Worm (Caenorhabditis elegans) whole organism, L3 larva: ENCODE measurements around the gene nhr-40.

ENCODE experiments used
- R02D3.7 ChIP-seq: fragments of 150-350 bp; optimal IDR thresholded peaks from 2 replicates; lab custom pipeline; 2014; ENCODE audit warnings: missing biosample characterization, missing genetic modification characterization
- ZK546.5 ChIP-seq: sonication (generic microtip); optimal IDR thresholded peaks from 2 replicates; lab custom pipeline; 2017; ENCODE audit warnings: missing biosample characterization, missing genetic modification characterization
- aly-2 ChIP-seq: fragments of 150-350 bp; optimal IDR thresholded peaks from 2 replicates; lab custom pipeline; 2014; ENCODE audit warnings: missing biosample characterization, missing genetic modification characterization
- ama-1 ChIP-seq: fragments of 150-350 bp; optimal IDR thresholded peaks from 2 replicates; lab custom pipeline; 2018
- ceh-16 ChIP-seq: sonication (generic microtip); optimal IDR thresholded peaks from 2 replicates; lab custom pipeline; 2017; ENCODE audit warnings: missing biosample characterization, missing genetic modification characterization
- ceh-28 ChIP-seq: fragments of 150-350 bp; optimal IDR thresholded peaks from 2 replicates; lab custom pipeline; 2014; ENCODE audit warnings: missing biosample characterization, missing genetic modification reagents, missing genetic modification characterization
- ceh-82 ChIP-seq: fragments of 150-350 bp; optimal IDR thresholded peaks from 2 replicates; lab custom pipeline; 2014; ENCODE audit warnings: missing biosample characterization, missing genetic modification characterization
- ceh-9 ChIP-seq: sonication (generic microtip); optimal IDR thresholded peaks from 2 replicates; lab custom pipeline; 2018; ENCODE audit warnings: missing biosample characterization, missing genetic modification characterization
- daf-12 ChIP-seq: fragments of 150-350 bp; optimal IDR thresholded peaks from 2 replicates; lab custom pipeline; 2014; ENCODE audit warnings: missing biosample characterization, missing genetic modification reagents, missing genetic modification characterization
- egl-27 ChIP-seq: sonication (generic microtip); optimal IDR thresholded peaks from 4 replicates; lab custom pipeline; 2017; ENCODE audit warnings: missing biosample characterization, missing genetic modification reagents, missing genetic modification characterization
- egl-5 ChIP-seq: fragments of 150-350 bp; optimal IDR thresholded peaks from 2 replicates; lab custom pipeline; 2017; ENCODE audit warnings: missing biosample characterization, missing genetic modification reagents, missing genetic modification characterization, inconsistent platforms
- elt-1 ChIP-seq: fragments of 150-350 bp; optimal IDR thresholded peaks from 2 replicates; lab custom pipeline; 2014; ENCODE audit warnings: missing biosample characterization, missing genetic modification characterization
- elt-2 ChIP-seq: sonication (generic microtip); optimal IDR thresholded peaks from 2 replicates; lab custom pipeline; 2016; ENCODE audit warnings: missing genetic modification reagents, mild to moderate bottlenecking, missing genetic modification characterization, missing compliant biosample characterization
- elt-3 ChIP-seq, 3 experiments: fragments of 150-350 bp in 1 of 3; sonication (generic microtip) in 2 of 3; optimal IDR thresholded peaks; 2 replicates in 2 of 3; 4 replicates in 1 of 3; lab custom pipeline; 2014 to 2017; ENCODE audit warnings: missing biosample characterization in 3 of 3, missing genetic modification characterization in 3 of 3
- eor-1 ChIP-seq, 2 experiments: fragments of 150-350 bp; optimal IDR thresholded peaks; 2 replicates each; lab custom pipeline; 2014 to 2018; ENCODE audit warnings: missing biosample characterization in 2 of 2, missing genetic modification characterization in 2 of 2
- fkh-10 ChIP-seq: sonication (generic microtip); optimal IDR thresholded peaks from 2 replicates; lab custom pipeline; 2017; ENCODE audit warnings: missing biosample characterization, missing genetic modification reagents, missing genetic modification characterization
- fkh-2 ChIP-seq: fragments of 150-350 bp; optimal IDR thresholded peaks from 2 replicates; lab custom pipeline; 2014; ENCODE audit warnings: missing biosample characterization, missing genetic modification reagents, missing genetic modification characterization
- fos-1 ChIP-seq: fragments of 150-350 bp; optimal IDR thresholded peaks from 2 replicates; lab custom pipeline; 2014; ENCODE audit warnings: missing biosample characterization, missing genetic modification characterization
- hmg-11 ChIP-seq: sonication (generic microtip); optimal IDR thresholded peaks from 2 replicates; lab custom pipeline; 2016; ENCODE audit warnings: missing genetic modification characterization, missing compliant biosample characterization
- jun-1 ChIP-seq: fragments of 150-350 bp; optimal IDR thresholded peaks from 2 replicates; lab custom pipeline; 2014; ENCODE audit warnings: missing biosample characterization, missing genetic modification reagents, missing genetic modification characterization
- lin-15B ChIP-seq: fragments of 150-350 bp; optimal IDR thresholded peaks from 2 replicates; lab custom pipeline; 2014; ENCODE audit warnings: missing biosample characterization, missing genetic modification characterization
- lin-39 ChIP-seq: fragments of 150-350 bp; optimal IDR thresholded peaks from 2 replicates; lab custom pipeline; 2018; ENCODE audit warnings: missing biosample characterization, missing genetic modification reagents, missing genetic modification characterization
- lsy-12 ChIP-seq: sonication (generic microtip); optimal IDR thresholded peaks from 2 replicates; lab custom pipeline; 2016; ENCODE audit warnings: mild to moderate bottlenecking, missing genetic modification characterization, missing compliant biosample characterization
- mdl-1 ChIP-seq: fragments of 150-350 bp; optimal IDR thresholded peaks from 2 replicates; lab custom pipeline; 2014; ENCODE audit warnings: missing biosample characterization, missing genetic modification characterization
- mml-1 ChIP-seq: fragments of 150-350 bp; sonication (generic microtip); optimal IDR thresholded peaks from 3 replicates; lab custom pipeline; 2014; ENCODE audit warnings: missing biosample characterization, missing genetic modification characterization
- nfya-1 ChIP-seq: sonication (generic microtip); optimal IDR thresholded peaks from 2 replicates; lab custom pipeline; 2017; ENCODE audit warnings: missing genetic modification characterization, mild to moderate bottlenecking, missing compliant biosample characterization, antibody characterized with exemption, moderate library complexity; ENCODE audit not compliant: insufficient read depth
- nhr-11 ChIP-seq: fragments of 150-350 bp; optimal IDR thresholded peaks from 2 replicates; lab custom pipeline; 2014; ENCODE audit warnings: missing biosample characterization, missing genetic modification characterization
- nhr-12 ChIP-seq: fragments of 150-350 bp; optimal IDR thresholded peaks from 2 replicates; lab custom pipeline; 2014; ENCODE audit warnings: missing biosample characterization, missing genetic modification characterization
- nhr-23 ChIP-seq: fragments of 150-350 bp; optimal IDR thresholded peaks from 2 replicates; lab custom pipeline; 2014; ENCODE audit warnings: missing biosample characterization, missing genetic modification reagents, missing genetic modification characterization
- nhr-237 ChIP-seq: fragments of 150-350 bp; optimal IDR thresholded peaks from 2 replicates; lab custom pipeline; 2014; ENCODE audit warnings: missing biosample characterization, missing genetic modification characterization
- nhr-25 ChIP-seq: sonication (generic microtip); optimal IDR thresholded peaks from 2 replicates; lab custom pipeline; 2017; ENCODE audit warnings: missing biosample characterization, missing genetic modification characterization
- nhr-28 ChIP-seq: fragments of 150-350 bp; optimal IDR thresholded peaks from 2 replicates; lab custom pipeline; 2014; ENCODE audit warnings: missing biosample characterization, missing genetic modification characterization
- nhr-43 ChIP-seq: sonication (generic microtip); optimal IDR thresholded peaks from 2 replicates; lab custom pipeline; 2016; ENCODE audit warnings: mild to moderate bottlenecking, missing genetic modification characterization, missing compliant biosample characterization; ENCODE audit not compliant: poor library complexity, severe bottlenecking
- nhr-67 ChIP-seq: fragments of 150-350 bp; optimal IDR thresholded peaks from 2 replicates; lab custom pipeline; 2014; ENCODE audit warnings: missing biosample characterization, missing genetic modification characterization
- nhr-76 ChIP-seq: fragments of 150-350 bp; sonication (generic microtip); optimal IDR thresholded peaks from 5 replicates; lab custom pipeline; 2014; ENCODE audit warnings: missing biosample characterization, missing genetic modification characterization
- nhr-77 ChIP-seq: fragments of 150-350 bp; optimal IDR thresholded peaks from 2 replicates; lab custom pipeline; 2014; ENCODE audit warnings: missing biosample characterization, missing genetic modification characterization
- pha-4 ChIP-seq: fragments of 150-350 bp; optimal IDR thresholded peaks from 2 replicates; lab custom pipeline; 2014; ENCODE audit warnings: missing biosample characterization, missing genetic modification reagents, missing genetic modification characterization
- pqm-1 ChIP-seq: fragments of 150-350 bp; optimal IDR thresholded peaks from 2 replicates; lab custom pipeline; 2017; ENCODE audit warnings: missing biosample characterization, missing genetic modification characterization, inconsistent platforms
- sea-2 ChIP-seq: fragments of 150-350 bp; sonication (generic microtip); optimal IDR thresholded peaks from 4 replicates; lab custom pipeline; 2014; ENCODE audit warnings: missing biosample characterization, missing genetic modification reagents, missing genetic modification characterization
- skn-1 ChIP-seq: fragments of 150-350 bp; optimal IDR thresholded peaks from 2 replicates; lab custom pipeline; 2014; ENCODE audit warnings: missing biosample characterization, missing genetic modification characterization
- snpc-4 ChIP-seq: fragments of 150-350 bp; optimal IDR thresholded peaks from 2 replicates; lab custom pipeline; 2014; ENCODE audit warnings: missing biosample characterization, missing genetic modification characterization
- tbx-2 ChIP-seq: sonication (generic microtip); optimal IDR thresholded peaks from 2 replicates; lab custom pipeline; 2016; ENCODE audit warnings: mild to moderate bottlenecking, missing genetic modification characterization, missing compliant biosample characterization
- unc-39 ChIP-seq: sonication (generic microtip); optimal IDR thresholded peaks from 4 replicates; lab custom pipeline; 2017; ENCODE audit warnings: missing biosample characterization, missing genetic modification characterization
- unc-62 ChIP-seq: fragments of 150-350 bp; sonication (generic microtip); optimal IDR thresholded peaks from 4 replicates; lab custom pipeline; 2014; ENCODE audit warnings: missing biosample characterization, missing genetic modification reagents, missing genetic modification characterization
- zag-1 ChIP-seq: fragments of 150-350 bp; optimal IDR thresholded peaks from 2 replicates; lab custom pipeline; 2014; ENCODE audit warnings: missing biosample characterization, missing genetic modification characterization
- ztf-11 ChIP-seq: fragments of 150-350 bp; optimal IDR thresholded peaks from 2 replicates; lab custom pipeline; 2014; ENCODE audit warnings: missing biosample characterization, missing genetic modification characterization
- ztf-4 ChIP-seq: fragments of 150-350 bp; optimal IDR thresholded peaks from 2 replicates; lab custom pipeline; 2014; ENCODE audit warnings: missing biosample characterization, missing genetic modification characterization

Gene nhr-40

ce11 chrX:2590777-2591176 lies 3.0 kb upstream of the nhr-40 start (continued):
- TF ChIP-seq mml-1, result no peak
- no peak for TF ChIP-seq fkh-10 (GFP tag; lab: Kevin White, UChicago)
- peak; percentile 89 for TF ChIP-seq nhr-23 (tag; lab: Kevin White, UChicago)
- TF ChIP-seq nhr-67 (tag; lab: Kevin White, UChicago), result no peak
- TF ChIP-seq jun-1 (tag; lab: Kevin White, UChicago), result peak; percentile 13

- TF ChIP-seq nhr-43 (tag; lab: Kevin White, UChicago) (peak; percentile 68), ZK546.5 (no peak), elt-1 (tag; lab: Kevin White, UChicago) (no peak), lsy-12 (tag; lab: Kevin White, UChicago) (peak; percentile 53), nfya-1 (tag; lab: Kevin White, UChicago) (peak; percentile 38), elt-2 (peak; percentile 41), ztf-4 (tag; lab: Kevin White, UChicago) (peak; percentile 42), fkh-10 (GFP tag; lab: Kevin White, UChicago) (no peak), unc-62 (GFP tag; lab: Kevin White, UChicago) (no peak), unc-39 (tag; lab: Kevin White, UChicago) (no peak), fkh-2 (no peak), nhr-77 (tag; lab: Kevin White, UChicago) (no peak), eor-1 (tag; optimal IDR thresholded peaks at IDR 0.05; lab: Kevin White, UChicago) (no peak), hmg-11 (tag; lab: Kevin White, UChicago) (peak; percentile 67), egl-27 (tag; lab: Kevin White, UChicago) (no peak), nhr-11 (tag; lab: Kevin White, UChicago) (no peak), nhr-76 (tag; lab: Kevin White, UChicago) (no peak), aly-2 (no peak), nhr-237 (tag; lab: Kevin White, UChicago) (no peak), snpc-4 (no peak), ceh-28 (peak; percentile 62), tbx-2 (peak; percentile 7), nhr-28 (tag; lab: Kevin White, UChicago) (no peak), mml-1 (no peak), skn-1 (tag; lab: Kevin White, UChicago) (no peak), sea-2 (GFP tag; lab: Kevin White, UChicago) (no peak), elt-3 (tag; optimal IDR thresholded peaks at IDR 0.05; lab: Kevin White, UChicago) (no peak), nhr-12 (tag; lab: Kevin White, UChicago) (no peak), jun-1 (tag; lab: Kevin White, UChicago) (peak; percentile 40), fos-1 (tag; lab: Kevin White, UChicago) (peak; percentile 17), ceh-16 (tag; lab: Kevin White, UChicago) (no peak), R02D3.7 (tag; lab: Kevin White, UChicago) (no peak), egl-5 (tag; lab: Kevin White, UChicago) (no peak), lin-15B (tag; lab: Kevin White, UChicago) (no peak), ceh-9 (tag; lab: Kevin White, UChicago) (no peak), daf-12 (tag; lab: Kevin White, UChicago) (no peak), lin-39 (tag; lab: Kevin White, UChicago) (peak; percentile 64), ztf-11 (no peak), nhr-25 (tag; lab: Kevin White, UChicago) (peak; percentile 90), nhr-23 (tag; lab: Kevin White, UChicago) (peak; percentile 87), pqm-1 (tag; lab: Kevin White, UChicago) (no peak), nhr-67 (tag; lab: Kevin White, UChicago) (no peak), ama-1 (lab: Kevin White, UChicago) (no peak), mdl-1 (no peak), ceh-82 (tag; lab: Kevin White, UChicago) (no peak), zag-1 (tag; lab: Kevin White, UChicago) (no peak), pha-4 (peak; percentile 50)
Observed at ce11 chrX:2591586-2592000, 2.2 kb upstream of the nhr-40 start.
